Fruit fly (Drosophila melanogaster): Measurements from ENCODE around the gene CG4461.

- no peak for TF ChIP-seq usp (GFP tag; optimal IDR thresholded peaks at IDR 0.05)
- no peak for TF ChIP-seq psq (optimal IDR thresholded peaks at IDR 0.05)
Observed at dm6 chr3L:9337942-9338468, 37.2 kb upstream of the CG4461 start.

Measured in whole organism.